Fruit fly (Drosophila melanogaster) Kc167 (cell line): Measurements from ENCODE around the gene CG31231.

Experiments
- Myc ChIP-seq: fragments of >200 bp; optimal IDR thresholded peaks from 2 replicates; lab custom pipeline; 2017; ENCODE audit warnings: missing external identifiers
- Sin3A ChIP-seq: fragments of >200 bp; optimal IDR thresholded peaks from 2 replicates; lab custom pipeline; 2018; ENCODE audit warnings: missing external identifiers
- h ChIP-seq: fragments of >200 bp; optimal IDR thresholded peaks from 3 replicates; lab custom pipeline; 2018; ENCODE audit warnings: missing external identifiers
- insv ChIP-seq: fragments of >200 bp; optimal IDR thresholded peaks from 3 replicates; lab custom pipeline; 2018; ENCODE audit warnings: missing external identifiers
- psq ChIP-seq: fragments of >200 bp; optimal IDR thresholded peaks from 2 replicates; lab custom pipeline; 2017; ENCODE audit warnings: missing external identifiers
- ttk ChIP-seq: sonication (Bioruptor generic); optimal IDR thresholded peaks from 2 replicates; lab custom pipeline; 2017; ENCODE audit warnings: missing external identifiers

CG31231 gene

dm6 chr3R:18665061-18665460, at the start of gene CG31231:
TSS of gene CG31231 (plus strand) at chr3R:18665361.
- TF ChIP-seq insv (lab: Kevin White, UChicago) (no peak), Sin3A (lab: Kevin White, UChicago) (no peak), h (lab: Kevin White, UChicago) (no peak), ttk (no peak), Myc (no peak), psq (lab: Kevin White, UChicago) (no peak)

- TF ChIP-seq Myc (no peak), ttk (no peak), insv (lab: Kevin White, UChicago) (no peak), Sin3A (lab: Kevin White, UChicago) (no peak), psq (lab: Kevin White, UChicago) (no peak), h (lab: Kevin White, UChicago) (no peak)
These were observed 49.2 kb upstream of the CG31231 start for dm6 chr3R:18616007-18616406.

dm6 chr3R:18617411-18617810, 47.8 kb upstream of the CG31231 start, which contains the start of gene CG7695:
TSS of gene CG7695 (minus strand) at chr3R:18617511.
- TF ChIP-seq insv (lab: Kevin White, UChicago) (no peak), Sin3A (lab: Kevin White, UChicago) (no peak), psq (lab: Kevin White, UChicago) (no peak), h (lab: Kevin White, UChicago) (no peak), ttk (no peak), Myc (no peak)

- TF ChIP-seq insv (lab: Kevin White, UChicago): no peak
- no peak for TF ChIP-seq Sin3A (lab: Kevin White, UChicago)
- TF ChIP-seq h (lab: Kevin White, UChicago): no peak
- TF ChIP-seq ttk: no peak
- TF ChIP-seq Myc: no peak
- TF ChIP-seq psq (lab: Kevin White, UChicago): no peak
These were observed 45.7 kb upstream of the CG31231 start for dm6 chr3R:18619451-18619942.

dm6 chr3R:18621230-18621629, 43.9 kb upstream of the CG31231 start, which contains the start of gene CG14304:
TSS of gene CG14304 (minus strand) at chr3R:18621327.
- TF ChIP-seq h (lab: Kevin White, UChicago): no peak
- no peak for TF ChIP-seq insv (lab: Kevin White, UChicago)
- TF ChIP-seq ttk: no peak
- no peak for TF ChIP-seq psq (lab: Kevin White, UChicago)
- no peak for TF ChIP-seq Sin3A (lab: Kevin White, UChicago)
- TF ChIP-seq Myc: no peak

dm6 chr3R:18624541-18624940, 40.6 kb upstream of the CG31231 start:
- TF ChIP-seq ttk (no peak), insv (lab: Kevin White, UChicago) (no peak), Sin3A (lab: Kevin White, UChicago) (no peak), Myc (no peak)

- TF ChIP-seq h (lab: Kevin White, UChicago) (no peak), Sin3A (lab: Kevin White, UChicago) (no peak), insv (lab: Kevin White, UChicago) (no peak)
These were observed 36.8 kb upstream of the CG31231 start for dm6 chr3R:18628311-18628811.

- TF ChIP-seq insv (lab: Kevin White, UChicago) (no peak), psq (lab: Kevin White, UChicago) (no peak), Myc (no peak), h (lab: Kevin White, UChicago) (no peak), Sin3A (lab: Kevin White, UChicago) (no peak), ttk (no peak)
These were observed 32.1 kb upstream of the CG31231 start for dm6 chr3R:18633099-18633498.

dm6 chr3R:18639662-18640061, 25.5 kb upstream of the CG31231 start:
- TF ChIP-seq Myc (no peak), insv (lab: Kevin White, UChicago) (no peak), Sin3A (lab: Kevin White, UChicago) (no peak), psq (lab: Kevin White, UChicago) (no peak), h (lab: Kevin White, UChicago) (no peak), ttk (no peak)

- TF ChIP-seq psq (lab: Kevin White, UChicago) (no peak), insv (lab: Kevin White, UChicago) (no peak), Sin3A (lab: Kevin White, UChicago) (no peak), h (lab: Kevin White, UChicago) (no peak), Myc (no peak), ttk (no peak)
These were observed 23.9 kb upstream of the CG31231 start, which contains the start of gene CG14301 for dm6 chr3R:18641242-18641757. TSS of gene CG14301 (minus strand) at chr3R:18641457.

- no peak for TF ChIP-seq psq (lab: Kevin White, UChicago)
- no peak for TF ChIP-seq h (lab: Kevin White, UChicago)
- no peak for TF ChIP-seq Myc
- no peak for TF ChIP-seq insv (lab: Kevin White, UChicago)
- no peak for TF ChIP-seq Sin3A (lab: Kevin White, UChicago)
- TF ChIP-seq ttk: no peak
These were observed 21.5 kb upstream of the CG31231 start for dm6 chr3R:18643646-18644045.

dm6 chr3R:18658380-18658944, 6.7 kb upstream of the CG31231 start:
- TF ChIP-seq Sin3A (lab: Kevin White, UChicago): no peak
- TF ChIP-seq Myc: no peak
- no peak for TF ChIP-seq psq (lab: Kevin White, UChicago)
- TF ChIP-seq h (lab: Kevin White, UChicago): no peak
- no peak for TF ChIP-seq insv (lab: Kevin White, UChicago)
- no peak for TF ChIP-seq ttk
